Worm (Caenorhabditis elegans) whole organism, late embryonic: ENCODE data around the gene btb-7.

Experiments
- C08G9.2 ChIP-seq: sonication (generic microtip); optimal IDR thresholded peaks from 2 replicates; lab custom pipeline; 2016; ENCODE audit warnings: mild to moderate bottlenecking, missing genetic modification characterization, moderate library complexity, missing compliant biosample characterization
- T23F11.4 ChIP-seq: fragments of 200-800 bp; sonication (Bioruptor generic); optimal IDR thresholded peaks from 2 replicates; lab custom pipeline; 2018; ENCODE audit warnings: mild to moderate bottlenecking, missing genetic modification characterization, missing compliant biosample characterization
- ama-1 ChIP-seq: fragments of 150-350 bp; optimal IDR thresholded peaks from 2 replicates; lab custom pipeline; 2014
- ets-4 ChIP-seq: sonication (generic microtip); optimal IDR thresholded peaks from 2 replicates; lab custom pipeline; 2016; ENCODE audit warnings: missing genetic modification characterization, missing compliant biosample characterization
- fkh-10 ChIP-seq: fragments of 150-350 bp; optimal IDR thresholded peaks from 2 replicates; lab custom pipeline; 2014; ENCODE audit warnings: missing biosample characterization, missing genetic modification reagents, missing genetic modification characterization
- lim-6 ChIP-seq: sonication (generic microtip); optimal IDR thresholded peaks from 2 replicates; lab custom pipeline; 2016; ENCODE audit warnings: missing genetic modification characterization, missing compliant biosample characterization
- lin-11 ChIP-seq: fragments of 200-800 bp; sonication (Bioruptor generic); optimal IDR thresholded peaks from 2 replicates; lab custom pipeline; 2018; ENCODE audit warnings: mild to moderate bottlenecking, missing genetic modification characterization, missing compliant biosample characterization
- pqm-1 ChIP-seq: sonication (generic microtip); optimal IDR thresholded peaks from 2 replicates; lab custom pipeline; 2016; ENCODE audit warnings: missing genetic modification characterization, missing compliant biosample characterization
- sdc-2 ChIP-seq: sonication (generic microtip); optimal IDR thresholded peaks from 2 replicates; lab custom pipeline; 2016; ENCODE audit warnings: missing genotype, missing genetic modification characterization, missing compliant biosample characterization
- sox-4 ChIP-seq: sonication (generic microtip); optimal IDR thresholded peaks from 2 replicates; lab custom pipeline; 2017; ENCODE audit warnings: mild to moderate bottlenecking, missing genetic modification characterization, inconsistent platforms, missing compliant biosample characterization
- unc-55 ChIP-seq: sonication (generic microtip); optimal IDR thresholded peaks from 2 replicates; lab custom pipeline; 2017; ENCODE audit warnings: missing biosample characterization, missing genetic modification reagents, missing genetic modification characterization
- unc-86 ChIP-seq: sonication (generic microtip); optimal IDR thresholded peaks from 2 replicates; lab custom pipeline; 2016; ENCODE audit warnings: missing genetic modification characterization, missing compliant biosample characterization
- ztf-16 ChIP-seq: sonication (generic microtip); optimal IDR thresholded peaks from 2 replicates; lab custom pipeline; 2017; ENCODE audit warnings: missing genetic modification characterization, missing compliant biosample characterization

ce11 chrII:1676088-1676487 lies 37.0 kb upstream of the btb-7 start, which contains the start of gene fbxb-17:
- no peak for TF ChIP-seq C08G9.2 (tag; lab: Kevin White, UChicago)
- TF ChIP-seq sox-4: no peak
- no peak for TF ChIP-seq ets-4 (tag; lab: Kevin White, UChicago)
- TF ChIP-seq lim-6 (tag; lab: Kevin White, UChicago): no peak
- TF ChIP-seq ama-1 (lab: Kevin White, UChicago): no peak
- TF ChIP-seq lin-11 (tag; lab: Kevin White, UChicago): no peak
- no peak for TF ChIP-seq ztf-16 (tag; lab: Kevin White, UChicago)
- no peak for TF ChIP-seq unc-86
- TF ChIP-seq sdc-2 (tag; lab: Kevin White, UChicago): no peak
- no peak for TF ChIP-seq fkh-10 (GFP tag; lab: Kevin White, UChicago)
- TF ChIP-seq pqm-1 (tag; lab: Kevin White, UChicago): no peak
- TF ChIP-seq unc-55: no peak
- TF ChIP-seq T23F11.4 (GFP tag; lab: Kevin White, UChicago): no peak
